Worm (Caenorhabditis elegans): ENCODE results near the gene F47B8.14.

- TF ChIP-seq grh-1 (GFP tag; IDR thresholded peaks at IDR 0.05), result no peak
- TF ChIP-seq lin-15B (tag; optimal IDR thresholded peaks at IDR 0.05), result no peak
- TF ChIP-seq lin-39 (tag; optimal IDR thresholded peaks at IDR 0.05), result no peak
- no peak for TF ChIP-seq alr-1 (tag; optimal IDR thresholded peaks at IDR 0.05; ENCODE audit: borderline replicate concordance)
- TF ChIP-seq unc-62 (GFP tag; optimal IDR thresholded peaks at IDR 0.05), result no peak
- no peak for TF ChIP-seq C34B4.2 (tag; optimal IDR thresholded peaks at IDR 0.05)
- TF ChIP-seq unc-98 (GFP tag; IDR thresholded peaks at IDR 0.05), result no peak
- TF ChIP-seq unc-130 (tag; optimal IDR thresholded peaks at IDR 0.05), result no peak
- TF ChIP-seq snpc-4 (tag; optimal IDR thresholded peaks at IDR 0.05), result no peak
- TF ChIP-seq fos-1 (tag; optimal IDR thresholded peaks at IDR 0.05), result no peak
- no peak for TF ChIP-seq mep-1 (tag; optimal IDR thresholded peaks at IDR 0.05)
- TF ChIP-seq Y116A8C.19 (tag; optimal IDR thresholded peaks at IDR 0.05; ENCODE audit: borderline replicate concordance), result no peak
- no peak for TF ChIP-seq ama-1 (optimal IDR thresholded peaks at IDR 0.05)
Measured at ce11 chrV:14351629-14352028, 31.3 kb downstream of the F47B8.14 start, which contains the start of gene vha-13.

All from whole organism, L1 larva.